Fruit fly (Drosophila melanogaster) whole organism, embryonic: ENCODE measurements around the gene RpL32.

Experiments used
- Atf-2 ChIP-seq: fragments of 200-800 bp; sonication (Bioruptor generic); optimal IDR thresholded peaks from 2 replicates; lab custom pipeline; 2016; ENCODE audit warnings: missing biosample characterization, missing genetic modification characterization
- B-H2 ChIP-seq: fragments of 200-800 bp; sonication (Bioruptor generic); optimal IDR thresholded peaks from 2 replicates; lab custom pipeline; 2018; ENCODE audit warnings: missing biosample characterization, mild to moderate bottlenecking, missing genetic modification characterization
- Bteb2 ChIP-seq: fragments of 200-800 bp; sonication (Bioruptor generic); optimal IDR thresholded peaks from 2 replicates; lab custom pipeline; 2016; ENCODE audit warnings: missing biosample characterization, missing genetic modification characterization
- CG10321 ChIP-seq: fragments of 200-800 bp; sonication (Bioruptor generic); IDR thresholded peaks from 2 replicates; pipeline ENCODE4 v1.3.6; 2022; ENCODE audit warnings: missing biosample characterization, missing genetic modification characterization
- CG10565 ChIP-seq: fragments of 200-800 bp; sonication (Bioruptor generic); optimal IDR thresholded peaks from 3 replicates; lab custom pipeline; 2016; ENCODE audit warnings: missing biosample characterization, mild to moderate bottlenecking, missing genetic modification characterization
- CG10959 ChIP-seq: fragments of 200-800 bp; sonication (Bioruptor generic); IDR thresholded peaks from 2 replicates; pipeline ENCODE4 v1.3.6; 2022; ENCODE audit warnings: missing biosample characterization, missing genetic modification characterization
- CG11247 ChIP-seq: fragments of 200-800 bp; sonication (Bioruptor generic); IDR thresholded peaks from 2 replicates; pipeline ENCODE4 v1.3.6; 2022; ENCODE audit warnings: missing biosample characterization, missing genetic modification characterization
- CG11695 ChIP-seq: fragments of 200-800 bp; sonication (Bioruptor generic); IDR thresholded peaks from 3 replicates; pipeline ENCODE4 v1.3.6; 2022; ENCODE audit warnings: missing biosample characterization, missing genetic modification characterization
- CG11696 ChIP-seq: fragments of 200-800 bp; sonication (Bioruptor generic); IDR thresholded peaks from 2 replicates; pipeline ENCODE4 v1.3.6; 2022; ENCODE audit warnings: missing biosample characterization, missing genetic modification characterization
- CG12155 ChIP-seq: fragments of 200-800 bp; sonication (Bioruptor generic); optimal IDR thresholded peaks from 3 replicates; lab custom pipeline; 2016; ENCODE audit warnings: missing biosample characterization, missing genetic modification characterization
- CG18764 ChIP-seq: fragments of 200-800 bp; sonication (Bioruptor generic); optimal IDR thresholded peaks from 3 replicates; lab custom pipeline; 2016; ENCODE audit warnings: missing biosample characterization, missing genetic modification characterization
- CG2199 ChIP-seq: fragments of 200-800 bp; sonication (Bioruptor generic); IDR thresholded peaks from 3 replicates; pipeline ENCODE4 v1.3.6; 2022; ENCODE audit warnings: missing biosample characterization, missing genetic modification characterization
- CG2202 ChIP-seq: fragments of 200-800 bp; sonication (Bioruptor generic); optimal IDR thresholded peaks from 2 replicates; lab custom pipeline; 2018; ENCODE audit warnings: missing biosample characterization, mild to moderate bottlenecking, missing genetic modification characterization
- CG30431 ChIP-seq: fragments of 200-800 bp; sonication (Bioruptor generic); optimal IDR thresholded peaks from 2 replicates; lab custom pipeline; 2017; ENCODE audit warnings: missing biosample characterization, missing genetic modification characterization
- CG31224 ChIP-seq: fragments of 200-800 bp; sonication (Bioruptor generic); IDR thresholded peaks from 2 replicates; pipeline ENCODE4 v1.3.6; 2022; ENCODE audit warnings: missing biosample characterization, missing genetic modification characterization
- CG3281 ChIP-seq: fragments of 200-800 bp; sonication (Bioruptor generic); optimal IDR thresholded peaks from 3 replicates; lab custom pipeline; 2017; ENCODE audit warnings: missing biosample characterization, mild to moderate bottlenecking, missing genetic modification characterization
- CG42726 ChIP-seq: fragments of 200-800 bp; sonication (Bioruptor generic); IDR thresholded peaks from 2 replicates; pipeline ENCODE4 v1.3.6; 2022; ENCODE audit warnings: missing biosample characterization, missing genetic modification characterization; ENCODE audit not compliant: partially characterized antibody
- CG43689 ChIP-seq: fragments of 200-800 bp; sonication (Bioruptor generic); IDR thresholded peaks from 2 replicates; pipeline ENCODE4 v1.3.6; 2022; ENCODE audit warnings: missing biosample characterization, missing genetic modification characterization
- Chrac-16 ChIP-seq: fragments of 200-800 bp; sonication (Bioruptor generic); optimal IDR thresholded peaks from 3 replicates; lab custom pipeline; 2016; ENCODE audit warnings: missing biosample characterization, missing genetic modification characterization
- CrebB ChIP-seq: fragments of 200-800 bp; sonication (Bioruptor generic); optimal IDR thresholded peaks from 3 replicates; lab custom pipeline; 2018; ENCODE audit warnings: missing biosample characterization, mild to moderate bottlenecking, missing genetic modification characterization
- E2f1 ChIP-seq: fragments of 200-800 bp; sonication (Bioruptor generic); IDR thresholded peaks from 2 replicates; pipeline ENCODE4 v1.3.6; 2022; ENCODE audit warnings: missing biosample characterization, missing genetic modification characterization
- Eip74EF ChIP-seq, 2 experiments: fragments of 200-800 bp in 1 of 2; fragments of >200 bp in 1 of 2; sonication (Bioruptor generic) in 1 of 2; optimal IDR thresholded peaks; 2 replicates each; lab custom pipeline; 2017 to 2019; ENCODE audit warnings: missing biosample characterization in 2 of 2, missing genetic modification characterization in 2 of 2, mild to moderate bottlenecking in 1 of 2, moderate library complexity in 1 of 2
- H15 ChIP-seq: fragments of 200-800 bp; sonication (Bioruptor generic); IDR thresholded peaks from 3 replicates; pipeline ENCODE4 v1.3.6; 2022; ENCODE audit warnings: missing biosample characterization, missing genetic modification characterization
- HLH4C ChIP-seq: fragments of 200-800 bp; sonication (Bioruptor generic); IDR thresholded peaks from 3 replicates; pipeline ENCODE4 v1.3.6; 2022; ENCODE audit warnings: missing biosample characterization, missing genetic modification characterization; ENCODE audit not compliant: partially characterized antibody
- HmgZ ChIP-seq: fragments of 200-800 bp; sonication (Bioruptor generic); optimal IDR thresholded peaks from 2 replicates; lab custom pipeline; 2018; ENCODE audit warnings: missing biosample characterization, mild to moderate bottlenecking, missing genetic modification characterization
- MESR4 ChIP-seq: fragments of 200-800 bp; sonication (Bioruptor generic); optimal IDR thresholded peaks from 2 replicates; lab custom pipeline; 2018; ENCODE audit warnings: missing biosample characterization, mild to moderate bottlenecking, missing genetic modification characterization, moderate library complexity
- Nf-YA ChIP-seq: fragments of 200-800 bp; sonication (Bioruptor generic); IDR thresholded peaks from 2 replicates; pipeline ENCODE4 v1.3.6; 2022; ENCODE audit warnings: missing biosample characterization, missing genetic modification characterization
- Opbp ChIP-seq: fragments of 200-800 bp; sonication (Bioruptor generic); IDR thresholded peaks from 3 replicates; pipeline ENCODE4 v1.3.6; 2022; ENCODE audit warnings: missing biosample characterization, missing genetic modification characterization; ENCODE audit not compliant: partially characterized antibody
- Ptx1 ChIP-seq: fragments of 200-800 bp; sonication (Bioruptor generic); IDR thresholded peaks from 2 replicates; pipeline ENCODE4 v1.3.6; 2022; ENCODE audit warnings: missing biosample characterization, missing genetic modification characterization
- Rfx ChIP-seq: fragments of 200-800 bp; sonication (Bioruptor generic); IDR thresholded peaks from 2 replicates; pipeline ENCODE4 v1.3.6; 2022; ENCODE audit warnings: missing biosample characterization, missing genetic modification characterization
- Sin3A ChIP-seq: fragments of >200 bp; optimal IDR thresholded peaks from 2 replicates; lab custom pipeline; 2018
- Xrp1 ChIP-seq: fragments of 200-800 bp; sonication (Bioruptor generic); IDR thresholded peaks from 2 replicates; pipeline ENCODE4 v1.3.6; 2022; ENCODE audit warnings: missing biosample characterization, missing genetic modification characterization
- ap ChIP-seq: fragments of 200-800 bp; sonication (Bioruptor generic); IDR thresholded peaks from 2 replicates; pipeline ENCODE4 v1.3.6; 2022; ENCODE audit warnings: missing biosample characterization, missing genetic modification characterization
- bab2 ChIP-seq: fragments of 200-800 bp; sonication (Bioruptor generic); optimal IDR thresholded peaks from 2 replicates; lab custom pipeline; 2016; ENCODE audit warnings: missing biosample characterization, missing genetic modification characterization
- caup ChIP-seq: fragments of 200-800 bp; sonication (Bioruptor generic); optimal IDR thresholded peaks from 3 replicates; lab custom pipeline; 2017; ENCODE audit warnings: missing biosample characterization, mild to moderate bottlenecking, missing genetic modification characterization, moderate library complexity; ENCODE audit not compliant: severe bottlenecking
- chm ChIP-seq: fragments of 200-800 bp; sonication (Bioruptor generic); IDR thresholded peaks from 2 replicates; pipeline ENCODE4 v1.3.6; 2022; ENCODE audit warnings: missing biosample characterization, missing genetic modification characterization
- dmrt11E ChIP-seq: fragments of 200-800 bp; sonication (Bioruptor generic); optimal IDR thresholded peaks from 3 replicates; lab custom pipeline; 2018; ENCODE audit warnings: missing biosample characterization, mild to moderate bottlenecking, missing genetic modification characterization, moderate library complexity
- dmrt99B ChIP-seq: fragments of 200-800 bp; sonication (Bioruptor generic); optimal IDR thresholded peaks from 2 replicates; lab custom pipeline; 2018; ENCODE audit warnings: missing biosample characterization, mild to moderate bottlenecking, missing genetic modification characterization, moderate library complexity
- dpn ChIP-seq, 2 experiments: fragments of 200-800 bp; sonication (Bioruptor generic); optimal IDR thresholded peaks; 3 replicates each; lab custom pipeline; 2016; ENCODE audit warnings: missing biosample characterization in 2 of 2, missing genetic modification characterization in 2 of 2
- knrl ChIP-seq: fragments of 200-800 bp; sonication (Bioruptor generic); IDR thresholded peaks from 3 replicates; pipeline ENCODE4 v1.3.6; 2022; ENCODE audit warnings: missing biosample characterization, missing genetic modification characterization; ENCODE audit not compliant: partially characterized antibody
- mam ChIP-seq: fragments of 200-800 bp; sonication (Bioruptor generic); optimal IDR thresholded peaks from 3 replicates; lab custom pipeline; 2016; ENCODE audit warnings: missing biosample characterization, missing genetic modification characterization
- nom ChIP-seq: fragments of 200-800 bp; sonication (Bioruptor generic); optimal IDR thresholded peaks from 2 replicates; lab custom pipeline; 2017; ENCODE audit warnings: missing biosample characterization, missing genetic modification characterization, mild to moderate bottlenecking, moderate library complexity, missing genetic modification reagents
- oc ChIP-seq: fragments of 200-800 bp; sonication (Bioruptor generic); optimal IDR thresholded peaks from 2 replicates; lab custom pipeline; 2018; ENCODE audit warnings: missing biosample characterization, mild to moderate bottlenecking, missing genetic modification characterization, moderate library complexity
- pb ChIP-seq: fragments of 200-800 bp; sonication (Bioruptor generic); optimal IDR thresholded peaks from 3 replicates; lab custom pipeline; 2016; ENCODE audit warnings: missing biosample characterization, missing genetic modification characterization
- ranshi ChIP-seq: fragments of 200-800 bp; sonication (Bioruptor generic); IDR thresholded peaks from 2 replicates; pipeline ENCODE4 v1.3.6; 2022; ENCODE audit warnings: missing biosample characterization, missing genetic modification characterization
- sens-2 ChIP-seq: fragments of 200-800 bp; sonication (Bioruptor generic); IDR thresholded peaks from 2 replicates; pipeline ENCODE4 v1.3.6; 2022; ENCODE audit warnings: missing biosample characterization, missing genetic modification characterization
- slou ChIP-seq: fragments of 200-800 bp; sonication (Bioruptor generic); optimal IDR thresholded peaks from 3 replicates; lab custom pipeline; 2016; ENCODE audit warnings: missing biosample characterization, missing genetic modification characterization
- tx ChIP-seq: fragments of 200-800 bp; sonication (Bioruptor generic); optimal IDR thresholded peaks from 2 replicates; lab custom pipeline; 2016; ENCODE audit warnings: missing biosample characterization, missing genetic modification characterization
- vnd ChIP-seq: fragments of 200-800 bp; sonication (Bioruptor generic); IDR thresholded peaks from 3 replicates; pipeline ENCODE4 v1.3.6; 2022; ENCODE audit warnings: missing biosample characterization, missing genetic modification characterization; ENCODE audit not compliant: partially characterized antibody
- zen2 ChIP-seq: fragments of 200-800 bp; sonication (Bioruptor generic); IDR thresholded peaks from 3 replicates; pipeline ENCODE4 v1.3.6; 2022; ENCODE audit warnings: missing biosample characterization, missing genetic modification characterization; ENCODE audit not compliant: partially characterized antibody

RpL32 gene

dm6 chr3R:30014977-30015514, 30.9 kb downstream of the RpL32 start, which contains the start of gene CG7920 (continued):
- TF ChIP-seq CG31224 (no peak), oc (tag; lab: Kevin White, UChicago) (no peak), E2f1 (GFP tag; lab: Robert Waterston, UW) (peak; percentile 6; the same call in 1 of the 2 replicates), tx (GFP tag; lab: Kevin White, UChicago) (no peak), Rfx (GFP tag; lab: Robert Waterston, UW) (no peak), Chrac-16 (no peak), caup (GFP tag; lab: Kevin White, UChicago) (peak; percentile 52), Ptx1 (GFP tag; lab: Robert Waterston, UW) (0 out of 2 replicates have a peak, but pooled peaks have one; percentile 8), vnd (GFP tag; lab: Robert Waterston, UW) (peak; percentile 75), CrebB (tag; lab: Kevin White, UChicago) (peak; percentile 41), CG11696 (GFP tag; lab: Robert Waterston, UW) (no peak), chm (GFP tag; lab: Robert Waterston, UW) (peak; percentile 22; the same call in 1 of the 2 replicates), Atf-2 (GFP tag; lab: Kevin White, UChicago) (no peak), HmgZ (tag; lab: Kevin White, UChicago) (peak; percentile 68), bab2 (GFP tag; lab: Kevin White, UChicago) (no peak), CG10959 (GFP tag; lab: Robert Waterston, UW) (no peak), CG42726 (GFP tag; lab: Robert Waterston, UW) (peak; percentile 46; the same call in 1 of the 2 replicates), H15 (GFP tag; lab: Robert Waterston, UW) (no peak), CG30431 (GFP tag; lab: Kevin White, UChicago) (no peak), Eip74EF (GFP tag; optimal IDR thresholded peaks at IDR 0.05; lab: Kevin White, UChicago) (no peak), MESR4 (GFP tag; lab: Kevin White, UChicago) (peak; percentile 26), CG2202 (no peak), HLH4C (GFP tag; lab: Robert Waterston, UW) (peak; percentile 71), ranshi (GFP tag; lab: Robert Waterston, UW) (no peak; the same call in 1 of the 2 replicates), CG11695 (no peak), dpn (GFP tag; optimal IDR thresholded peaks at IDR 0.05; lab: Kevin White, UChicago) (peak; percentile 3 to 29), Xrp1 (no peak), CG2199 (GFP tag; lab: Robert Waterston, UW) (no peak), slou (GFP tag; lab: Kevin White, UChicago) (no peak), Sin3A (peak; percentile 71), CG12155 (no peak), CG10321 (GFP tag; lab: Robert Waterston, UW) (0 out of 2 replicates have a peak, but pooled peaks have one; percentile 27), CG43689 (no peak), dmrt11E (no peak), mam (GFP tag; lab: Kevin White, UChicago) (no peak), Bteb2 (GFP tag; lab: Kevin White, UChicago) (peak; percentile 29), knrl (GFP tag; lab: Robert Waterston, UW) (peak; percentile 76), dmrt99B (tag; lab: Kevin White, UChicago) (no peak), B-H2 (GFP tag; lab: Kevin White, UChicago) (no peak), Opbp (peak; percentile 75), CG10565 (GFP tag; lab: Kevin White, UChicago) (no peak), zen2 (GFP tag; lab: Robert Waterston, UW) (peak; percentile 44; the same call in 1 of the 3 replicates), ap (GFP tag; lab: Robert Waterston, UW) (no peak), Nf-YA (GFP tag; lab: Robert Waterston, UW) (no peak), CG3281 (peak; percentile 46), sens-2 (GFP tag; lab: Robert Waterston, UW) (no peak), pb (no peak), CG11247 (GFP tag; lab: Robert Waterston, UW) (0 out of 2 replicates have a peak, but pooled peaks have one; percentile 6), nom (GFP tag; lab: Kevin White, UChicago) (peak; percentile 77), CG18764 (GFP tag; lab: Kevin White, UChicago) (no peak)
